Fruit fly (Drosophila melanogaster) whole organism, embryonic: ENCODE data around the gene Prim2.

ENCODE experiments used
- BtbVII ChIP-seq: fragments of 200-800 bp; sonication (Bioruptor generic); optimal IDR thresholded peaks from 3 replicates; lab custom pipeline; 2017; ENCODE audit warnings: missing biosample characterization, mild to moderate bottlenecking, missing genetic modification characterization
- CG10147 ChIP-seq: fragments of 200-800 bp; sonication (Bioruptor generic); optimal IDR thresholded peaks from 2 replicates; lab custom pipeline; 2019; ENCODE audit warnings: missing biosample characterization, mild to moderate bottlenecking, missing genetic modification characterization, moderate library complexity
- CG10321 ChIP-seq: fragments of 200-800 bp; sonication (Bioruptor generic); IDR thresholded peaks from 2 replicates; pipeline ENCODE4 v1.3.6; 2022; ENCODE audit warnings: missing biosample characterization, missing genetic modification characterization
- CG12071 ChIP-seq: fragments of 200-800 bp; sonication (Bioruptor generic); optimal IDR thresholded peaks from 3 replicates; lab custom pipeline; 2018; ENCODE audit warnings: missing biosample characterization, mild to moderate bottlenecking, missing genetic modification characterization
- CG12659 ChIP-seq: fragments of 200-800 bp; sonication (Bioruptor generic); optimal IDR thresholded peaks from 3 replicates; lab custom pipeline; 2017; ENCODE audit warnings: mild to moderate bottlenecking, missing biosample characterization, missing genetic modification reagents, missing genetic modification characterization
- CG15601 ChIP-seq: fragments of 200-800 bp; sonication (Bioruptor generic); optimal IDR thresholded peaks from 3 replicates; lab custom pipeline; 2019; ENCODE audit warnings: missing biosample characterization, mild to moderate bottlenecking, missing genetic modification characterization, moderate library complexity
- CG1603 ChIP-seq: fragments of 200-800 bp; sonication (Bioruptor generic); optimal IDR thresholded peaks from 2 replicates; lab custom pipeline; 2019; ENCODE audit warnings: missing biosample characterization, mild to moderate bottlenecking, missing genetic modification characterization, moderate library complexity
- CG16863 ChIP-seq: fragments of 200-800 bp; sonication (Bioruptor generic); optimal IDR thresholded peaks from 3 replicates; lab custom pipeline; 2016; ENCODE audit warnings: missing biosample characterization, missing genetic modification characterization
- CG17568 ChIP-seq: fragments of 200-800 bp; sonication (Bioruptor generic); optimal IDR thresholded peaks from 2 replicates; lab custom pipeline; 2018; ENCODE audit warnings: missing biosample characterization, mild to moderate bottlenecking, missing genetic modification characterization, moderate library complexity
- CG17912 ChIP-seq: fragments of 200-800 bp; sonication (Bioruptor generic); optimal IDR thresholded peaks from 2 replicates; lab custom pipeline; 2018; ENCODE audit warnings: missing biosample characterization, mild to moderate bottlenecking, missing genetic modification characterization
- CG18011 ChIP-seq: fragments of 200-800 bp; sonication (Bioruptor generic); optimal IDR thresholded peaks from 2 replicates; lab custom pipeline; 2017; ENCODE audit warnings: missing biosample characterization, missing genetic modification characterization, mild to moderate bottlenecking, moderate library complexity, missing genotype
- CG1832 ChIP-seq: fragments of 200-800 bp; sonication (Bioruptor generic); optimal IDR thresholded peaks from 2 replicates; lab custom pipeline; 2017; ENCODE audit warnings: missing biosample characterization, mild to moderate bottlenecking, missing genetic modification characterization, inconsistent platforms
- CG3407 ChIP-seq: fragments of 200-800 bp; sonication (Bioruptor generic); optimal IDR thresholded peaks from 2 replicates; lab custom pipeline; 2018; ENCODE audit warnings: missing biosample characterization, mild to moderate bottlenecking, missing genetic modification characterization
- CG34376 ChIP-seq: fragments of 200-800 bp; sonication (Bioruptor generic); optimal IDR thresholded peaks from 2 replicates; lab custom pipeline; 2018; ENCODE audit warnings: missing biosample characterization, mild to moderate bottlenecking, missing genetic modification characterization
- CG43689 ChIP-seq: fragments of 200-800 bp; sonication (Bioruptor generic); IDR thresholded peaks from 2 replicates; pipeline ENCODE4 v1.3.6; 2022; ENCODE audit warnings: missing biosample characterization, missing genetic modification characterization
- CG5180 ChIP-seq: fragments of 200-800 bp; sonication (Bioruptor generic); optimal IDR thresholded peaks from 3 replicates; lab custom pipeline; 2017; ENCODE audit warnings: missing biosample characterization, missing genetic modification characterization, mild to moderate bottlenecking, moderate library complexity, missing genetic modification reagents
- CG8765 ChIP-seq: fragments of 200-800 bp; sonication (Bioruptor generic); IDR thresholded peaks from 2 replicates; pipeline ENCODE4 v1.3.6; 2022; ENCODE audit warnings: missing biosample characterization, missing genetic modification characterization
- CG9609 ChIP-seq: fragments of 200-800 bp; sonication (Bioruptor generic); optimal IDR thresholded peaks from 3 replicates; lab custom pipeline; 2016; ENCODE audit warnings: missing biosample characterization, missing genetic modification characterization
- Dip2 ChIP-seq: fragments of 200-800 bp; sonication (Bioruptor generic); IDR thresholded peaks from 2 replicates; pipeline ENCODE4 v1.3.6; 2022; ENCODE audit warnings: missing biosample characterization, missing genetic modification characterization
- Drgx ChIP-seq: fragments of 200-800 bp; sonication (Bioruptor generic); IDR thresholded peaks from 2 replicates; pipeline ENCODE4 v1.3.6; 2022; ENCODE audit warnings: missing biosample characterization, missing genetic modification characterization
- HmgZ ChIP-seq: fragments of 200-800 bp; sonication (Bioruptor generic); optimal IDR thresholded peaks from 2 replicates; lab custom pipeline; 2018; ENCODE audit warnings: missing biosample characterization, mild to moderate bottlenecking, missing genetic modification characterization
- MTF-1 ChIP-seq: fragments of 200-800 bp; sonication (Bioruptor generic); optimal IDR thresholded peaks from 2 replicates; lab custom pipeline; 2018; ENCODE audit warnings: missing biosample characterization, mild to moderate bottlenecking, missing genetic modification characterization, borderline replicate concordance
- Nf-YC ChIP-seq: fragments of 200-800 bp; optimal IDR thresholded peaks from 3 replicates; lab custom pipeline; 2019; ENCODE audit warnings: missing biosample characterization, mild to moderate bottlenecking, missing genetic modification characterization, moderate library complexity
- Optix ChIP-seq: fragments of 200-800 bp; sonication (Bioruptor generic); IDR thresholded peaks from 3 replicates; pipeline ENCODE4 v1.3.6; 2022; ENCODE audit warnings: missing biosample characterization, missing genetic modification characterization
- Pdp1 ChIP-seq, 2 experiments: fragments of 200-800 bp; sonication (Bioruptor generic); optimal IDR thresholded peaks; 3 replicates each; lab custom pipeline; 2016; ENCODE audit warnings: missing biosample characterization in 2 of 2, missing genetic modification characterization in 2 of 2, mild to moderate bottlenecking in 1 of 2, moderate library complexity in 1 of 2
- TFAM ChIP-seq: fragments of 200-800 bp; sonication (Bioruptor generic); optimal IDR thresholded peaks from 2 replicates; lab custom pipeline; 2017; ENCODE audit warnings: missing biosample characterization, missing genetic modification characterization, inconsistent platforms
- Trl ChIP-seq, 3 experiments: fragments of >200 bp in 2 of 3; fragments of 200-800 bp in 1 of 3; sonication (Bioruptor generic) in 1 of 3; optimal IDR thresholded peaks; 2 replicates in 1 of 3; 3 replicates in 2 of 3; lab custom pipeline; 2016 to 2017; ENCODE audit warnings: missing biosample characterization in 1 of 3, missing genetic modification characterization in 1 of 3
- bowl ChIP-seq: fragments of 200-800 bp; sonication (Bioruptor generic); IDR thresholded peaks from 2 replicates; pipeline ENCODE4 v1.3.6; 2022; ENCODE audit warnings: missing biosample characterization, missing genetic modification characterization
- br ChIP-seq: fragments of >200 bp; optimal IDR thresholded peaks from 2 replicates; lab custom pipeline; 2017
- cad ChIP-seq: fragments of >200 bp; optimal IDR thresholded peaks from 2 replicates; lab custom pipeline; 2017; ENCODE audit warnings: missing biosample characterization, missing genetic modification characterization
- corto ChIP-seq: fragments of 200-800 bp; sonication (Bioruptor generic); optimal IDR thresholded peaks from 2 replicates; lab custom pipeline; 2016; ENCODE audit warnings: missing biosample characterization, mild to moderate bottlenecking, missing genetic modification characterization, moderate library complexity
- dysf ChIP-seq: fragments of 200-800 bp; sonication (Bioruptor generic); IDR thresholded peaks from 3 replicates; pipeline ENCODE4 v1.3.6; 2022; ENCODE audit warnings: missing biosample characterization, missing genetic modification characterization
- gcm ChIP-seq: fragments of 200-800 bp; sonication (Bioruptor generic); optimal IDR thresholded peaks from 2 replicates; lab custom pipeline; 2019; ENCODE audit warnings: missing biosample characterization, mild to moderate bottlenecking, missing genetic modification characterization, moderate library complexity
- gcm2 ChIP-seq: fragments of 200-800 bp; sonication (Bioruptor generic); optimal IDR thresholded peaks from 2 replicates; lab custom pipeline; 2016; ENCODE audit warnings: missing biosample characterization, missing genetic modification characterization
- kni ChIP-seq: fragments of 200-800 bp; sonication (Bioruptor generic); optimal IDR thresholded peaks from 3 replicates; lab custom pipeline; 2017; ENCODE audit warnings: mild to moderate bottlenecking, missing biosample characterization, missing genetic modification reagents, missing genetic modification characterization
- knrl ChIP-seq: fragments of 200-800 bp; sonication (Bioruptor generic); IDR thresholded peaks from 3 replicates; pipeline ENCODE4 v1.3.6; 2022; ENCODE audit warnings: missing biosample characterization, missing genetic modification characterization; ENCODE audit not compliant: partially characterized antibody
- lbe ChIP-seq: fragments of 200-800 bp; sonication (Bioruptor generic); optimal IDR thresholded peaks from 2 replicates; lab custom pipeline; 2016; ENCODE audit warnings: missing biosample characterization, mild to moderate bottlenecking, missing genetic modification characterization
- maf-S ChIP-seq: fragments of 200-800 bp; sonication (Bioruptor generic); optimal IDR thresholded peaks from 2 replicates; lab custom pipeline; 2016; ENCODE audit warnings: missing biosample characterization, missing genetic modification characterization
- mirr ChIP-seq: fragments of 200-800 bp; sonication (Bioruptor generic); optimal IDR thresholded peaks from 3 replicates; lab custom pipeline; 2018; ENCODE audit warnings: missing biosample characterization, mild to moderate bottlenecking, missing genetic modification characterization
- onecut ChIP-seq: fragments of 200-800 bp; sonication (Bioruptor generic); IDR thresholded peaks from 2 replicates; pipeline ENCODE4 v1.3.6; 2022; ENCODE audit warnings: missing biosample characterization, missing genetic modification characterization
- peb ChIP-seq: fragments of 200-800 bp; sonication (Bioruptor generic); IDR thresholded peaks from 2 replicates; pipeline ENCODE4 v1.3.6; 2022; ENCODE audit warnings: missing biosample characterization, missing genetic modification characterization
- pum ChIP-seq: fragments of 200-800 bp; sonication (Bioruptor generic); optimal IDR thresholded peaks from 2 replicates; lab custom pipeline; 2016; ENCODE audit warnings: missing biosample characterization, missing genetic modification characterization
- run ChIP-seq: fragments of 200-800 bp; sonication (Bioruptor generic); optimal IDR thresholded peaks from 3 replicates; lab custom pipeline; 2018; ENCODE audit warnings: missing biosample characterization, mild to moderate bottlenecking, missing genetic modification characterization
- scrt ChIP-seq: fragments of 200-800 bp; sonication (Bioruptor generic); optimal IDR thresholded peaks from 2 replicates; lab custom pipeline; 2018; ENCODE audit warnings: missing biosample characterization, mild to moderate bottlenecking, missing genetic modification characterization, moderate library complexity
- sna ChIP-seq: fragments of 200-800 bp; sonication (Bioruptor generic); IDR thresholded peaks from 2 replicates; pipeline ENCODE4 v1.3.6; 2022; ENCODE audit warnings: missing biosample characterization, missing genetic modification characterization; ENCODE audit not compliant: partially characterized antibody
- stwl ChIP-seq: fragments of 200-800 bp; sonication (Bioruptor generic); optimal IDR thresholded peaks from 3 replicates; lab custom pipeline; 2018; ENCODE audit warnings: missing biosample characterization, mild to moderate bottlenecking, missing genetic modification characterization, moderate library complexity
- sug ChIP-seq: fragments of 200-800 bp; optimal IDR thresholded peaks from 2 replicates; lab custom pipeline; 2019; ENCODE audit warnings: missing biosample characterization, mild to moderate bottlenecking, missing genetic modification characterization, moderate library complexity

The Prim2 gene

dm6 chr3L:20353726-20354332 is 7.6 kb downstream of the Prim2 start (continued):
- TF ChIP-seq CG12659 (GFP tag; lab: Kevin White, UChicago) (no peak), CG8765 (GFP tag; lab: Robert Waterston, UW) (no peak), CG1603 (tag; lab: Kevin White, UChicago) (no peak), MTF-1 (GFP tag; lab: Kevin White, UChicago) (no peak), stwl (no peak), CG17568 (no peak), CG43689 (GFP tag; lab: Robert Waterston, UW) (no peak), CG3407 (no peak), dysf (GFP tag; lab: Robert Waterston, UW) (no peak), sug (tag; lab: Kevin White, UChicago) (peak; percentile 51), pum (GFP tag; lab: Kevin White, UChicago) (no peak), CG15601 (no peak), corto (no peak), lbe (GFP tag; lab: Kevin White, UChicago) (peak; percentile 24), run (no peak), br (no peak), BtbVII (GFP tag; lab: Kevin White, UChicago) (no peak), Drgx (GFP tag; lab: Robert Waterston, UW) (0 out of 2 replicates have a peak, but pooled peaks have one; percentile 20), CG10147 (no peak), CG18011 (GFP tag; lab: Kevin White, UChicago) (no peak), CG34376 (GFP tag; lab: Kevin White, UChicago) (peak; percentile 56), peb (GFP tag; lab: Robert Waterston, UW) (no peak), Trl (optimal IDR thresholded peaks at IDR 0.05; lab: Kevin White, UChicago) (peak in 1 of 2 experiments; percentile 1), Trl (GFP tag; optimal IDR thresholded peaks at IDR 0.05; lab: Kevin White, UChicago) (no peak), TFAM (GFP tag; lab: Kevin White, UChicago) (no peak)
- TF ChIP-seq, all 482 proteins: peak for 15

DNA sequence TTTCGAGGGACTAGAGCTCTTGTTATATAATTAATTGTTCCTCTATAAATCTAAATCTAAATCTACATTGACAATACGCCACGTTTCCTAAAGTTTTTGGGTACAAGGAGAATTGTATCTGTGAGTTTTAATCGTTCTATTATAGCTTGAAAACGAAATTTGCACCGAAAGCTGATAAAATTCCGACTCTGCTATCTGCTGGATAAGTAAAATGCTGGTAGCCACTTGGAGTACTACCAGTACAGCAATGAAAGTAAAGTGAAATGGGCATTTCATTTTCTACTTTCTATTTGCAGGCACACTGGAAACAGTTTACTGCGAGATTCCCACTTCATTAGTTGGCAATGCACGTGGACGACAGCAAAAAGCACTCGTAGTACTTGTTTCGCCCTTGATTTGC is 8.2 kb downstream of the Prim2 start, which contains the start of gene CG5618:
Gene CG5618, plus strand, starts transcription at position 301 of the 400 bp plus-strand sequence.
- TF ChIP-seq CG12071 (GFP tag; lab: Kevin White, UChicago) (no peak), cad (GFP tag; lab: Kevin White, UChicago) (no peak), Pdp1 (GFP tag; optimal IDR thresholded peaks at IDR 0.05; lab: Kevin White, UChicago) (peak in 1 of 2 experiments; percentile 59)

- TF ChIP-seq onecut (GFP tag; lab: Robert Waterston, UW), result no peak
- peak; percentile 16 for TF ChIP-seq mirr
- TF ChIP-seq CG1832, result peak; percentile 65
- no peak for TF ChIP-seq CG17912 (GFP tag; lab: Kevin White, UChicago)
- TF ChIP-seq Dip2 (GFP tag; lab: Robert Waterston, UW), result no peak
- no peak for TF ChIP-seq Optix
- TF ChIP-seq CG17568, result no peak
- no peak for TF ChIP-seq CG5180
- no peak for TF ChIP-seq gcm (GFP tag; lab: Kevin White, UChicago)
- no peak for TF ChIP-seq maf-S (GFP tag; lab: Kevin White, UChicago)
- TF ChIP-seq CG9609, result no peak
- TF ChIP-seq scrt, result no peak
- no peak for TF ChIP-seq CG12071 (GFP tag; lab: Kevin White, UChicago)
- peak; percentile 0 for TF ChIP-seq HmgZ (tag; lab: Kevin White, UChicago)
- no peak for TF ChIP-seq CG16863 (GFP tag; lab: Kevin White, UChicago)
- no peak for TF ChIP-seq CG10321
- no peak for TF ChIP-seq kni
- TF ChIP-seq gcm2 (GFP tag; lab: Kevin White, UChicago), result no peak
- no peak for TF ChIP-seq sna
- TF ChIP-seq Nf-YC (tag; lab: Kevin White, UChicago), result peak; percentile 65
- TF ChIP-seq bowl (GFP tag; lab: Robert Waterston, UW), result no peak
- TF ChIP-seq knrl (GFP tag; lab: Robert Waterston, UW), result no peak
These were observed 12.0 kb downstream of the Prim2 start for dm6 chr3L:20349333-20349924.
